Fruit fly (Drosophila melanogaster): Measurements from ENCODE around the gene Art6.
A peak's percentile ranks its signal among the peaks of the same experiment; 100 is the strongest.

The Art6 gene

dm6 chr3R:13984922-13985581 is 39.4 kb upstream of the Art6 start (continued):
- TF ChIP-seq gem (tag; optimal IDR thresholded peaks at IDR 0.05), result peak; percentile 89
- no peak for TF ChIP-seq her (GFP tag; optimal IDR thresholded peaks at IDR 0.05)
- TF ChIP-seq stwl (tag; optimal IDR thresholded peaks at IDR 0.05), result peak; percentile 43
- peak; percentile 39 for TF ChIP-seq mam (GFP tag; optimal IDR thresholded peaks at IDR 0.05)
- no peak for TF ChIP-seq CG10565 (GFP tag; optimal IDR thresholded peaks at IDR 0.05)
- TF ChIP-seq btn (GFP tag; optimal IDR thresholded peaks at IDR 0.05), result peak; percentile 33
- no peak for TF ChIP-seq hb (GFP tag; IDR thresholded peaks at IDR 0.05; ENCODE audit: partially characterized antibody)
- peak; percentile 59; the same call in 2 of the 3 replicates for TF ChIP-seq CG11695 (GFP tag; IDR thresholded peaks at IDR 0.05)
- TF ChIP-seq Myb (GFP tag; optimal IDR thresholded peaks at IDR 0.05), result peak; percentile 5
- TF ChIP-seq Jarid2 (GFP tag; optimal IDR thresholded peaks at IDR 0.05), result peak; percentile 29
- no peak for TF ChIP-seq CG5953 (GFP tag; IDR thresholded peaks at IDR 0.05)
- no peak for TF ChIP-seq Nf-YC (tag; optimal IDR thresholded peaks at IDR 0.05)
- peak; percentile 33 for TF ChIP-seq fd3F (GFP tag; optimal IDR thresholded peaks at IDR 0.05)
- TF ChIP-seq CG14014 (GFP tag; IDR thresholded peaks at IDR 0.05), result 0 out of 2 replicates have a peak, but pooled peaks have one; percentile 54
- no peak for TF ChIP-seq CG15514 (GFP tag; optimal IDR thresholded peaks at IDR 0.05)
- TF ChIP-seq Dll (GFP tag; IDR thresholded peaks at IDR 0.05; ENCODE audit: partially characterized antibody), result no peak
- TF ChIP-seq CG2889 (GFP tag; IDR thresholded peaks at IDR 0.05), result 0 out of 3 replicates have a peak, but pooled peaks have one; percentile 13
- peak; percentile 71; the same call in 1 of the 3 replicates for TF ChIP-seq CG3726 (GFP tag; IDR thresholded peaks at IDR 0.05)
- peak; percentile 54; the same call in 1 of the 2 replicates for TF ChIP-seq seq (GFP tag; IDR thresholded peaks at IDR 0.05)
- peak; percentile 33; the same call in 1 of the 2 replicates for TF ChIP-seq ssp (GFP tag; IDR thresholded peaks at IDR 0.05)
- peak; percentile 67 for TF ChIP-seq CG2875 (GFP tag; optimal IDR thresholded peaks at IDR 0.05)
- peak; percentile 47 to 77 for TF ChIP-seq Pdp1 (GFP tag; optimal IDR thresholded peaks at IDR 0.05)
- peak; percentile 52 for TF ChIP-seq Mes4 (GFP tag; optimal IDR thresholded peaks at IDR 0.05)
- no peak for TF ChIP-seq exex (tag; optimal IDR thresholded peaks at IDR 0.05)
- peak; percentile 41 for TF ChIP-seq CG17568 (GFP tag; optimal IDR thresholded peaks at IDR 0.05)
- TF ChIP-seq CG18764 (GFP tag; optimal IDR thresholded peaks at IDR 0.05), result peak; percentile 19
- TF ChIP-seq pros (GFP tag; optimal IDR thresholded peaks at IDR 0.05), result no peak
- TF ChIP-seq CG6654 (GFP tag; optimal IDR thresholded peaks at IDR 0.05), result peak; percentile 26
- TF ChIP-seq CG3281 (GFP tag; optimal IDR thresholded peaks at IDR 0.05), result peak; percentile 41
- peak; percentile 75 for TF ChIP-seq CG6689 (GFP tag; IDR thresholded peaks at IDR 0.05)
- no peak; the same call in 1 of the 2 replicates for TF ChIP-seq Nf-YA (GFP tag; IDR thresholded peaks at IDR 0.05)
- TF ChIP-seq CG8359 (GFP tag; optimal IDR thresholded peaks at IDR 0.05; ENCODE audit: borderline replicate concordance), result peak; percentile 58
- peak; percentile 21 for TF ChIP-seq CG12236 (GFP tag; optimal IDR thresholded peaks at IDR 0.05)
- peak; percentile 3 for TF ChIP-seq CG5180 (GFP tag; optimal IDR thresholded peaks at IDR 0.05)
- TF ChIP-seq dmrt11E (tag; optimal IDR thresholded peaks at IDR 0.05), result peak; percentile 92
- peak; percentile 72; the same call in 1 of the 3 replicates for TF ChIP-seq so (GFP tag; IDR thresholded peaks at IDR 0.05)
- TF ChIP-seq Camta (GFP tag; optimal IDR thresholded peaks at IDR 0.05), result peak; percentile 71
- no peak for TF ChIP-seq CG2129 (GFP tag; IDR thresholded peaks at IDR 0.05; ENCODE audit: partially characterized antibody)
- peak; percentile 40 for TF ChIP-seq odd (GFP tag; optimal IDR thresholded peaks at IDR 0.05)
